Fruit fly (Drosophila melanogaster): ENCODE measurements around the gene CG9663.

CG9663 gene

dm6 chr2L:3341231-3341935, 38.5 kb upstream of the CG9663 start:
- TF ChIP-seq N (GFP tag; optimal IDR thresholded peaks at IDR 0.05) (peak; percentile 25), sage (GFP tag; optimal IDR thresholded peaks at IDR 0.05) (peak; percentile 52), Dfd (GFP tag; optimal IDR thresholded peaks at IDR 0.05) (peak; percentile 44), fru (GFP tag; optimal IDR thresholded peaks at IDR 0.05) (peak; percentile 73), tai (GFP tag; optimal IDR thresholded peaks at IDR 0.05) (peak; percentile 54), Hr83 (GFP tag; optimal IDR thresholded peaks at IDR 0.05; ENCODE audit: poor library complexity, severe bottlenecking) (no peak), Vsx2 (GFP tag; optimal IDR thresholded peaks at IDR 0.05; ENCODE audit: partially characterized antibody) (no peak), CG9705 (GFP tag; optimal IDR thresholded peaks at IDR 0.05) (no peak), Dif (GFP tag; optimal IDR thresholded peaks at IDR 0.05; ENCODE audit: partially characterized antibody) (no peak), Hnf4 (GFP tag; optimal IDR thresholded peaks at IDR 0.05) (peak; percentile 77), woc (GFP tag; optimal IDR thresholded peaks at IDR 0.05) (peak; percentile 16), dl (GFP tag; optimal IDR thresholded peaks at IDR 0.05; ENCODE audit: insufficient read depth in 1 of 2, partially characterized antibody in 2 of 2) (no peak), pan (optimal IDR thresholded peaks at IDR 0.05) (no peak), h (GFP tag; optimal IDR thresholded peaks at IDR 0.05) (peak; percentile 38), Rel (GFP tag; optimal IDR thresholded peaks at IDR 0.05) (no peak), Rel (tag; optimal IDR thresholded peaks at IDR 0.05) (peak; percentile 52), GATAd (GFP tag; optimal IDR thresholded peaks at IDR 0.05) (peak; percentile 24), foxo (GFP tag; optimal IDR thresholded peaks at IDR 0.05) (peak in 1 of 2 experiments; percentile 71), Hr78 (GFP tag; optimal IDR thresholded peaks at IDR 0.05) (no peak), ey (GFP tag; optimal IDR thresholded peaks at IDR 0.05) (peak; percentile 3), br (GFP tag; optimal IDR thresholded peaks at IDR 0.05) (peak; percentile 69), CG32264 (GFP tag; optimal IDR thresholded peaks at IDR 0.05) (no peak), rgr (GFP tag; optimal IDR thresholded peaks at IDR 0.05) (peak; percentile 60), Mio (GFP tag; optimal IDR thresholded peaks at IDR 0.05) (no peak), Sp1 (GFP tag; optimal IDR thresholded peaks at IDR 0.05) (peak; percentile 90), usp (GFP tag; optimal IDR thresholded peaks at IDR 0.05) (no peak), psq (GFP tag; optimal IDR thresholded peaks at IDR 0.05) (peak; percentile 83), Myc (optimal IDR thresholded peaks at IDR 0.05) (no peak), Jra (GFP tag; optimal IDR thresholded peaks at IDR 0.05) (peak; percentile 34), OdsH (GFP tag; optimal IDR thresholded peaks at IDR 0.05) (peak; percentile 85), brk (GFP tag; optimal IDR thresholded peaks at IDR 0.05) (peak; percentile 9), dmrt93B (GFP tag; optimal IDR thresholded peaks at IDR 0.05) (peak; percentile 60), CrebA (GFP tag; optimal IDR thresholded peaks at IDR 0.05; ENCODE audit: borderline replicate concordance) (no peak), sv (GFP tag; optimal IDR thresholded peaks at IDR 0.05) (no peak), dsf (GFP tag; optimal IDR thresholded peaks at IDR 0.05; ENCODE audit: borderline replicate concordance) (peak; percentile 20), lola (GFP tag; optimal IDR thresholded peaks at IDR 0.05) (no peak), HLH106 (tag; optimal IDR thresholded peaks at IDR 0.05) (peak; percentile 81), Abd-B (GFP tag; optimal IDR thresholded peaks at IDR 0.05) (no peak), jim (GFP tag; optimal IDR thresholded peaks at IDR 0.05) (no peak)

dm6 chr2L:3339420-3339819, 36.5 kb upstream of the CG9663 start:
- TF ChIP-seq CG9705 (GFP tag; optimal IDR thresholded peaks at IDR 0.05), result no peak
- TF ChIP-seq Abd-B (GFP tag; optimal IDR thresholded peaks at IDR 0.05), result no peak
- TF ChIP-seq foxo (GFP tag; optimal IDR thresholded peaks at IDR 0.05), result no peak
- no peak for TF ChIP-seq Rel (GFP tag; optimal IDR thresholded peaks at IDR 0.05)
- TF ChIP-seq Rel (tag; optimal IDR thresholded peaks at IDR 0.05), result peak; percentile 83
- TF ChIP-seq Vsx2 (GFP tag; optimal IDR thresholded peaks at IDR 0.05; ENCODE audit: partially characterized antibody), result no peak
- TF ChIP-seq Dfd (GFP tag; optimal IDR thresholded peaks at IDR 0.05), result peak; percentile 53
- TF ChIP-seq Hr83 (GFP tag; optimal IDR thresholded peaks at IDR 0.05; ENCODE audit: poor library complexity, severe bottlenecking), result no peak
- TF ChIP-seq tai (GFP tag; optimal IDR thresholded peaks at IDR 0.05), result no peak
- no peak for TF ChIP-seq brk (GFP tag; optimal IDR thresholded peaks at IDR 0.05)
- TF ChIP-seq GATAd (GFP tag; optimal IDR thresholded peaks at IDR 0.05), result no peak
- no peak for TF ChIP-seq dl (GFP tag; optimal IDR thresholded peaks at IDR 0.05; ENCODE audit: insufficient read depth in 1 of 2, partially characterized antibody in 2 of 2)
- no peak for TF ChIP-seq usp (GFP tag; optimal IDR thresholded peaks at IDR 0.05)
- no peak for TF ChIP-seq Hr78 (GFP tag; optimal IDR thresholded peaks at IDR 0.05)
- no peak for TF ChIP-seq CrebA (GFP tag; optimal IDR thresholded peaks at IDR 0.05; ENCODE audit: borderline replicate concordance)
- no peak for TF ChIP-seq Myc (optimal IDR thresholded peaks at IDR 0.05)
- TF ChIP-seq rgr (GFP tag; optimal IDR thresholded peaks at IDR 0.05), result peak; percentile 3
- no peak for TF ChIP-seq dsf (GFP tag; optimal IDR thresholded peaks at IDR 0.05; ENCODE audit: borderline replicate concordance)
- TF ChIP-seq pan (optimal IDR thresholded peaks at IDR 0.05), result no peak
- no peak for TF ChIP-seq CG32264 (GFP tag; optimal IDR thresholded peaks at IDR 0.05)
- TF ChIP-seq OdsH (GFP tag; optimal IDR thresholded peaks at IDR 0.05), result no peak
- TF ChIP-seq N (GFP tag; optimal IDR thresholded peaks at IDR 0.05), result no peak
- no peak for TF ChIP-seq ey (GFP tag; optimal IDR thresholded peaks at IDR 0.05)
- TF ChIP-seq fru (GFP tag; optimal IDR thresholded peaks at IDR 0.05), result no peak
- TF ChIP-seq HLH106 (tag; optimal IDR thresholded peaks at IDR 0.05), result peak; percentile 3
- TF ChIP-seq Mio (GFP tag; optimal IDR thresholded peaks at IDR 0.05), result no peak
- TF ChIP-seq h (GFP tag; optimal IDR thresholded peaks at IDR 0.05), result no peak
- peak; percentile 9 for TF ChIP-seq Sp1 (GFP tag; optimal IDR thresholded peaks at IDR 0.05)
- peak; percentile 4 for TF ChIP-seq psq (GFP tag; optimal IDR thresholded peaks at IDR 0.05)
- no peak for TF ChIP-seq br (GFP tag; optimal IDR thresholded peaks at IDR 0.05)
- TF ChIP-seq woc (GFP tag; optimal IDR thresholded peaks at IDR 0.05), result no peak
- no peak for TF ChIP-seq jim (GFP tag; optimal IDR thresholded peaks at IDR 0.05)
